Fruit fly (Drosophila melanogaster) whole organism, embryonic: ENCODE results near the gene CG17470.

Experiments
- Bteb2 ChIP-seq: fragments of 200-800 bp; sonication (Bioruptor generic); optimal IDR thresholded peaks from 2 replicates; lab custom pipeline; 2016; ENCODE audit warnings: missing biosample characterization, missing genetic modification characterization
- CG10267 ChIP-seq: fragments of 200-800 bp; sonication (Bioruptor generic); optimal IDR thresholded peaks from 2 replicates; lab custom pipeline; 2018; ENCODE audit warnings: missing biosample characterization, mild to moderate bottlenecking, missing genetic modification characterization, moderate library complexity
- CG12071 ChIP-seq: fragments of 200-800 bp; sonication (Bioruptor generic); optimal IDR thresholded peaks from 3 replicates; lab custom pipeline; 2018; ENCODE audit warnings: missing biosample characterization, mild to moderate bottlenecking, missing genetic modification characterization
- CG15011 ChIP-seq: fragments of 200-800 bp; sonication (Bioruptor generic); optimal IDR thresholded peaks from 3 replicates; lab custom pipeline; 2018; ENCODE audit warnings: missing biosample characterization, mild to moderate bottlenecking, missing genetic modification characterization
- CG16779 ChIP-seq: fragments of 200-800 bp; sonication (Bioruptor generic); IDR thresholded peaks from 2 replicates; pipeline ENCODE4 v1.3.6; 2022; ENCODE audit warnings: missing biosample characterization, missing genetic modification characterization
- CG17612 ChIP-seq: fragments of 200-800 bp; sonication (Bioruptor generic); IDR thresholded peaks from 2 replicates; pipeline ENCODE4 v1.3.6; 2022; ENCODE audit warnings: missing biosample characterization, missing genetic modification characterization
- CG2202 ChIP-seq: fragments of 200-800 bp; sonication (Bioruptor generic); optimal IDR thresholded peaks from 2 replicates; lab custom pipeline; 2018; ENCODE audit warnings: missing biosample characterization, mild to moderate bottlenecking, missing genetic modification characterization
- CG2712 ChIP-seq: fragments of 200-800 bp; optimal IDR thresholded peaks from 3 replicates; lab custom pipeline; 2019; ENCODE audit warnings: missing biosample characterization, mild to moderate bottlenecking, missing genetic modification characterization, moderate library complexity
- CG3281 ChIP-seq: fragments of 200-800 bp; sonication (Bioruptor generic); optimal IDR thresholded peaks from 3 replicates; lab custom pipeline; 2017; ENCODE audit warnings: missing biosample characterization, mild to moderate bottlenecking, missing genetic modification characterization
- CG3847 ChIP-seq: fragments of 200-800 bp; sonication (Bioruptor generic); IDR thresholded peaks from 2 replicates; pipeline ENCODE4 v1.3.6; 2022; ENCODE audit warnings: missing biosample characterization, missing genetic modification characterization
- CG4404 ChIP-seq: fragments of 200-800 bp; sonication (Bioruptor generic); IDR thresholded peaks from 2 replicates; pipeline ENCODE4 v1.3.6; 2022; ENCODE audit warnings: missing biosample characterization, missing genetic modification characterization
- CG5953 ChIP-seq: fragments of 200-800 bp; sonication (Bioruptor generic); IDR thresholded peaks from 2 replicates; pipeline ENCODE4 v1.3.6; 2022; ENCODE audit warnings: missing biosample characterization, missing genetic modification characterization
- CG6254 ChIP-seq: fragments of 200-800 bp; sonication (Bioruptor generic); optimal IDR thresholded peaks from 3 replicates; lab custom pipeline; 2017; ENCODE audit warnings: mild to moderate bottlenecking, missing biosample characterization, missing genetic modification reagents, missing genetic modification characterization
- CG6654 ChIP-seq: fragments of 200-800 bp; sonication (Bioruptor generic); optimal IDR thresholded peaks from 2 replicates; lab custom pipeline; 2017; ENCODE audit warnings: missing biosample characterization, mild to moderate bottlenecking, missing genetic modification characterization
- E2f1 ChIP-seq: fragments of 200-800 bp; sonication (Bioruptor generic); IDR thresholded peaks from 2 replicates; pipeline ENCODE4 v1.3.6; 2022; ENCODE audit warnings: missing biosample characterization, missing genetic modification characterization
- E2f2 ChIP-seq: fragments of 200-800 bp; sonication (Bioruptor generic); IDR thresholded peaks from 2 replicates; pipeline ENCODE4 v1.3.6; 2022; ENCODE audit warnings: missing biosample characterization, missing genetic modification characterization
- H2.0 ChIP-seq: fragments of 200-800 bp; sonication (Bioruptor generic); IDR thresholded peaks from 2 replicates; pipeline ENCODE4 v1.3.6; 2022; ENCODE audit warnings: missing biosample characterization, missing genetic modification characterization
- Hmx ChIP-seq: fragments of 200-800 bp; sonication (Bioruptor generic); optimal IDR thresholded peaks from 2 replicates; lab custom pipeline; 2016; ENCODE audit warnings: missing biosample characterization, missing genetic modification characterization
- Lpt ChIP-seq: fragments of >200 bp; optimal IDR thresholded peaks from 2 replicates; lab custom pipeline; 2018; ENCODE audit warnings: missing biosample characterization, missing genetic modification characterization
- Med ChIP-seq: fragments of 200-800 bp; sonication (Bioruptor generic); peaks from one replicate; lab custom pipeline; 2016; ENCODE audit warnings: missing biosample characterization, missing genetic modification characterization, mild to moderate bottlenecking, inconsistent platforms, moderate library complexity
- Meics ChIP-seq: fragments of 200-800 bp; sonication (Bioruptor generic); optimal IDR thresholded peaks from 2 replicates; lab custom pipeline; 2017; ENCODE audit warnings: missing biosample characterization, mild to moderate bottlenecking, missing genetic modification characterization
- Mes4 ChIP-seq: fragments of 200-800 bp; sonication (Bioruptor generic); optimal IDR thresholded peaks from 2 replicates; lab custom pipeline; 2016; ENCODE audit warnings: missing biosample characterization, missing genetic modification characterization
- NfI ChIP-seq: fragments of 200-800 bp; sonication (Bioruptor generic); optimal IDR thresholded peaks from 3 replicates; lab custom pipeline; 2018; ENCODE audit warnings: missing biosample characterization, mild to moderate bottlenecking, missing genetic modification characterization, moderate library complexity
- Rfx ChIP-seq: fragments of 200-800 bp; sonication (Bioruptor generic); IDR thresholded peaks from 2 replicates; pipeline ENCODE4 v1.3.6; 2022; ENCODE audit warnings: missing biosample characterization, missing genetic modification characterization
- Scr ChIP-seq: fragments of 200-800 bp; sonication (Bioruptor generic); IDR thresholded peaks from 2 replicates; pipeline ENCODE4 v1.3.6; 2022; ENCODE audit warnings: missing biosample characterization, missing genetic modification characterization; ENCODE audit not compliant: partially characterized antibody
- Tbp ChIP-seq: fragments of >200 bp; optimal IDR thresholded peaks from 2 replicates; lab custom pipeline; 2018; ENCODE audit warnings: missing biosample characterization, missing genetic modification characterization
- amos ChIP-seq: fragments of 200-800 bp; sonication (Bioruptor generic); IDR thresholded peaks from 2 replicates; pipeline ENCODE4 v1.3.6; 2022; ENCODE audit warnings: missing biosample characterization, missing genetic modification characterization; ENCODE audit not compliant: partially characterized antibody
- ara ChIP-seq: fragments of 200-800 bp; sonication (Bioruptor generic); IDR thresholded peaks from 2 replicates; pipeline ENCODE4 v1.3.6; 2022; ENCODE audit warnings: missing biosample characterization, missing genetic modification characterization
- ato ChIP-seq: fragments of 200-800 bp; sonication (Bioruptor generic); IDR thresholded peaks from 2 replicates; pipeline ENCODE4 v1.3.6; 2022; ENCODE audit warnings: missing biosample characterization, missing genetic modification characterization; ENCODE audit not compliant: partially characterized antibody
- bcd ChIP-seq: fragments of 200-800 bp; sonication (Bioruptor generic); optimal IDR thresholded peaks from 2 replicates; lab custom pipeline; 2017; ENCODE audit warnings: missing biosample characterization, mild to moderate bottlenecking, missing genetic modification characterization
- btn ChIP-seq: fragments of 200-800 bp; sonication (Bioruptor generic); optimal IDR thresholded peaks from 2 replicates; lab custom pipeline; 2016; ENCODE audit warnings: missing biosample characterization, missing genetic modification characterization
- cato ChIP-seq: fragments of 200-800 bp; sonication (Bioruptor generic); optimal IDR thresholded peaks from 2 replicates; lab custom pipeline; 2016; ENCODE audit warnings: missing biosample characterization, missing genetic modification characterization, borderline replicate concordance
- chinmo ChIP-seq: fragments of 200-800 bp; sonication (Bioruptor generic); IDR thresholded peaks from 4 replicates; pipeline ENCODE4 v1.3.6; 2022; ENCODE audit warnings: missing biosample characterization, missing genetic modification characterization; ENCODE audit not compliant: partially characterized antibody
- ci ChIP-seq: fragments of 200-800 bp; sonication (Bioruptor generic); IDR thresholded peaks from 3 replicates; pipeline ENCODE4 v1.3.6; 2022; ENCODE audit warnings: missing biosample characterization, missing genetic modification characterization
- crol ChIP-seq: fragments of 200-800 bp; sonication (Bioruptor generic); IDR thresholded peaks from 2 replicates; pipeline ENCODE4 v1.3.6; 2022; ENCODE audit warnings: missing biosample characterization, missing genetic modification characterization
- dmrt99B ChIP-seq: fragments of 200-800 bp; sonication (Bioruptor generic); optimal IDR thresholded peaks from 2 replicates; lab custom pipeline; 2018; ENCODE audit warnings: missing biosample characterization, mild to moderate bottlenecking, missing genetic modification characterization, moderate library complexity
- en ChIP-seq: fragments of 200-800 bp; sonication (Bioruptor generic); optimal IDR thresholded peaks from 2 replicates; lab custom pipeline; 2016; ENCODE audit warnings: missing biosample characterization, missing genetic modification characterization
- fd96Cb ChIP-seq: fragments of 200-800 bp; sonication (Bioruptor generic); optimal IDR thresholded peaks from 2 replicates; lab custom pipeline; 2018; ENCODE audit warnings: missing biosample characterization, mild to moderate bottlenecking, missing genetic modification characterization, moderate library complexity
- gro ChIP-seq: fragments of 200-800 bp; sonication (Bioruptor generic); optimal IDR thresholded peaks from 2 replicates; lab custom pipeline; 2016; ENCODE audit warnings: missing biosample characterization, missing genetic modification characterization
- ham ChIP-seq: fragments of 200-800 bp; sonication (Bioruptor generic); IDR thresholded peaks from 2 replicates; pipeline ENCODE4 v1.3.6; 2022; ENCODE audit warnings: missing biosample characterization, missing genetic modification characterization
- her ChIP-seq: fragments of 200-800 bp; sonication (Bioruptor generic); optimal IDR thresholded peaks from 2 replicates; lab custom pipeline; 2016; ENCODE audit warnings: missing biosample characterization, missing genetic modification characterization
- knrl ChIP-seq: fragments of 200-800 bp; sonication (Bioruptor generic); IDR thresholded peaks from 3 replicates; pipeline ENCODE4 v1.3.6; 2022; ENCODE audit warnings: missing biosample characterization, missing genetic modification characterization; ENCODE audit not compliant: partially characterized antibody
- lab ChIP-seq: fragments of 200-800 bp; sonication (Bioruptor generic); optimal IDR thresholded peaks from 3 replicates; lab custom pipeline; 2017; ENCODE audit warnings: missing biosample characterization, missing genetic modification characterization, mild to moderate bottlenecking, moderate library complexity, missing genetic modification reagents
- luna ChIP-seq: fragments of 200-800 bp; sonication (Bioruptor generic); optimal IDR thresholded peaks from 2 replicates; lab custom pipeline; 2016; ENCODE audit warnings: missing biosample characterization, missing genetic modification characterization
- onecut ChIP-seq: fragments of 200-800 bp; sonication (Bioruptor generic); IDR thresholded peaks from 2 replicates; pipeline ENCODE4 v1.3.6; 2022; ENCODE audit warnings: missing biosample characterization, missing genetic modification characterization
- pho ChIP-seq: fragments of 200-800 bp; sonication (Bioruptor generic); optimal IDR thresholded peaks from 2 replicates; lab custom pipeline; 2016; ENCODE audit warnings: missing biosample characterization, missing genetic modification characterization
- pzg ChIP-seq: fragments of 200-800 bp; sonication (Bioruptor generic); optimal IDR thresholded peaks from 3 replicates; lab custom pipeline; 2018; ENCODE audit warnings: missing biosample characterization, mild to moderate bottlenecking, missing genetic modification characterization, moderate library complexity
- run ChIP-seq: fragments of 200-800 bp; sonication (Bioruptor generic); optimal IDR thresholded peaks from 3 replicates; lab custom pipeline; 2018; ENCODE audit warnings: missing biosample characterization, mild to moderate bottlenecking, missing genetic modification characterization
- schlank ChIP-seq: fragments of 200-800 bp; sonication (Bioruptor generic); optimal IDR thresholded peaks from 2 replicates; lab custom pipeline; 2018; ENCODE audit warnings: missing biosample characterization, mild to moderate bottlenecking, missing genetic modification characterization
- sisA ChIP-seq: fragments of 200-800 bp; sonication (Bioruptor generic); IDR thresholded peaks from 2 replicates; pipeline ENCODE4 v1.3.6; 2022; ENCODE audit warnings: missing biosample characterization, missing genetic modification characterization
- tio ChIP-seq: fragments of 200-800 bp; sonication (Bioruptor generic); optimal IDR thresholded peaks from 2 replicates; lab custom pipeline; 2017; ENCODE audit warnings: missing biosample characterization, missing genetic modification characterization, inconsistent platforms

Gene CG17470

DNA sequence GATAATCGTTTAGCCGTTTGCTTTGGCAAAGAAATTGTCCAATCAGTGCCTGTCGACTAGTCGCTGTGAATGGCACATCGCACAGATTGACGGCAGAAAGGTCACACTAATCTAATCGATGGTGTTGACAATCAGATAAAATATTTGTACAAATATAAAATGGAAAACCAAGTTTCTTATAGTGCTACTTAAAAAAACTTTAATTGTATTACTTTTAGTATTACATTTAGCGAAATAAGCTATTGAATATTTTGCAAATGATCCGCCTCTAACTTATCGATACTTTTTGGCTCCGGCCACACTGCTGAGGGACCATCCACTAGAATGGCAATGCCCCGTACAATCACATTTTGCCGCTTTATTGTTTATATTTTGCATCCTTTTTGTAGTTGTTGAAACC is 13.1 kb upstream of the CG17470 start, which contains the start of the genes brun and CG2614 (continued):
- peak; percentile 94 for TF ChIP-seq Med (GFP tag; lab: Kevin White, UChicago)
- TF ChIP-seq Scr (GFP tag; lab: Robert Waterston, UW): peak; percentile 94
- no peak for TF ChIP-seq CG3281 (GFP tag; lab: Kevin White, UChicago)
- TF ChIP-seq Hmx: no peak
- TF ChIP-seq amos (GFP tag; lab: Robert Waterston, UW): peak; percentile 82
- TF ChIP-seq bcd (GFP tag; lab: Kevin White, UChicago): no peak
- TF ChIP-seq sisA: peak; percentile 87
- TF ChIP-seq CG6254 (GFP tag; lab: Kevin White, UChicago): no peak
- TF ChIP-seq cato (GFP tag; lab: Kevin White, UChicago): peak; percentile 39
- TF ChIP-seq ara (GFP tag; lab: Robert Waterston, UW): peak; percentile 63; the same call in 1 of the 2 replicates
- no peak for TF ChIP-seq CG17612
- TF ChIP-seq CG10267 (tag; lab: Kevin White, UChicago): peak; percentile 70
- no peak for TF ChIP-seq fd96Cb (tag; lab: Kevin White, UChicago)
- no peak for TF ChIP-seq lab (GFP tag; lab: Kevin White, UChicago)
- peak; percentile 74; the same call in 2 of the 3 replicates for TF ChIP-seq ci (GFP tag; lab: Robert Waterston, UW)
- no peak for TF ChIP-seq run (tag; lab: Kevin White, UChicago)
- TF ChIP-seq CG6654 (GFP tag; lab: Kevin White, UChicago): no peak
- no peak; the same call in 1 of the 2 replicates for TF ChIP-seq ato (GFP tag; lab: Robert Waterston, UW)
- peak; percentile 94 for TF ChIP-seq knrl
- TF ChIP-seq luna (GFP tag; lab: Kevin White, UChicago): no peak
- TF ChIP-seq gro (GFP tag; lab: Kevin White, UChicago): no peak
- no peak for TF ChIP-seq schlank (tag; lab: Kevin White, UChicago)
- no peak for TF ChIP-seq Tbp (GFP tag; lab: Kevin White, UChicago)
- TF ChIP-seq pho (GFP tag; lab: Kevin White, UChicago): peak; percentile 73
- no peak for TF ChIP-seq btn (GFP tag; lab: Kevin White, UChicago)
- TF ChIP-seq CG2712 (tag; lab: Kevin White, UChicago): peak; percentile 82
- no peak for TF ChIP-seq CG16779 (GFP tag; lab: Robert Waterston, UW)
- peak; percentile 53 for TF ChIP-seq E2f2 (GFP tag; lab: Robert Waterston, UW)
- TF ChIP-seq tio: no peak
- TF ChIP-seq NfI: no peak
- TF ChIP-seq Lpt: no peak
- 0 out of 2 replicates have a peak, but pooled peaks have one; percentile 29 for TF ChIP-seq CG5953 (GFP tag; lab: Robert Waterston, UW)
- TF ChIP-seq onecut (GFP tag; lab: Robert Waterston, UW): no peak
- peak; percentile 66 for TF ChIP-seq E2f1 (GFP tag; lab: Robert Waterston, UW)
- TF ChIP-seq Meics (GFP tag; lab: Kevin White, UChicago): no peak
- peak; percentile 85 for TF ChIP-seq CG3847 (GFP tag; lab: Robert Waterston, UW)
- TF ChIP-seq crol (GFP tag; lab: Robert Waterston, UW): peak; percentile 49
- TF ChIP-seq pzg (GFP tag; lab: Kevin White, UChicago): peak; percentile 79
- TF ChIP-seq chinmo: peak; percentile 76; the same call in 2 of the 4 replicates
- no peak for TF ChIP-seq CG12071 (GFP tag; lab: Kevin White, UChicago)
- peak; percentile 54 for TF ChIP-seq Mes4 (GFP tag; lab: Kevin White, UChicago)
- peak; percentile 62; the same call in 1 of the 2 replicates for TF ChIP-seq H2.0
- no peak for TF ChIP-seq CG15011 (GFP tag; lab: Kevin White, UChicago)
- no peak for TF ChIP-seq en (GFP tag; lab: Kevin White, UChicago)
- TF ChIP-seq CG4404 (GFP tag; lab: Robert Waterston, UW): peak; percentile 83
- peak; percentile 4 for TF ChIP-seq CG2202 (tag; lab: Kevin White, UChicago)
- TF ChIP-seq Bteb2 (GFP tag; lab: Kevin White, UChicago): peak; percentile 73
- TF ChIP-seq her (GFP tag; lab: Kevin White, UChicago): peak; percentile 5
- no peak for TF ChIP-seq ham (GFP tag; lab: Robert Waterston, UW)
- no peak for TF ChIP-seq dmrt99B (tag; lab: Kevin White, UChicago)
- peak; percentile 77; the same call in 1 of the 2 replicates for TF ChIP-seq Rfx (GFP tag; lab: Robert Waterston, UW)
